Worm (Caenorhabditis elegans) whole organism, L2 larva: ENCODE measurements around the gene srg-56.
A peak's percentile ranks its signal among the peaks of the same experiment; 100 is the strongest.

ENCODE experiments used
- F13H6.1 ChIP-seq: sonication (generic microtip); optimal IDR thresholded peaks from 2 replicates; lab custom pipeline; 2016; ENCODE audit warnings: missing genetic modification characterization, missing compliant biosample characterization
- R02D3.7 ChIP-seq: fragments of 150-350 bp; optimal IDR thresholded peaks from 2 replicates; lab custom pipeline; 2014; ENCODE audit warnings: missing biosample characterization, missing genetic modification characterization
- Y55F3AM.14 ChIP-seq: fragments of 200-800 bp; sonication (Bioruptor generic); optimal IDR thresholded peaks from 2 replicates; lab custom pipeline; 2018; ENCODE audit warnings: mild to moderate bottlenecking, missing genetic modification characterization, missing compliant biosample characterization
- ZK546.5 ChIP-seq: sonication (generic microtip); optimal IDR thresholded peaks from 2 replicates; lab custom pipeline; 2017; ENCODE audit warnings: missing biosample characterization, missing genetic modification characterization
- alr-1 ChIP-seq: fragments of 150-350 bp; optimal IDR thresholded peaks from 2 replicates; lab custom pipeline; 2014; ENCODE audit warnings: missing biosample characterization, missing genetic modification characterization
- aly-2 ChIP-seq: fragments of 150-350 bp; optimal IDR thresholded peaks from 2 replicates; lab custom pipeline; 2014; ENCODE audit warnings: missing biosample characterization, missing genetic modification characterization
- blmp-1 ChIP-seq: sonication (generic microtip); optimal IDR thresholded peaks from 2 replicates; lab custom pipeline; 2017; ENCODE audit warnings: missing genetic modification characterization, mild to moderate bottlenecking, missing compliant biosample characterization, antibody characterized with exemption, moderate library complexity; ENCODE audit not compliant: insufficient read depth
- ceh-82 ChIP-seq: fragments of 150-350 bp; optimal IDR thresholded peaks from 2 replicates; lab custom pipeline; 2014; ENCODE audit warnings: missing biosample characterization, missing genetic modification characterization
- crh-2 ChIP-seq: sonication (generic microtip); optimal IDR thresholded peaks from 2 replicates; lab custom pipeline; 2017; ENCODE audit warnings: missing biosample characterization, missing genetic modification characterization
- dmd-4 ChIP-seq: sonication (generic microtip); optimal IDR thresholded peaks from 2 replicates; lab custom pipeline; 2017; ENCODE audit warnings: missing biosample characterization, missing genetic modification characterization
- elt-1 ChIP-seq: fragments of 150-350 bp; optimal IDR thresholded peaks from 2 replicates; lab custom pipeline; 2014; ENCODE audit warnings: missing biosample characterization, missing genetic modification characterization
- elt-3 ChIP-seq: sonication (generic microtip); optimal IDR thresholded peaks from 2 replicates; lab custom pipeline; 2017; ENCODE audit warnings: missing biosample characterization, missing genetic modification characterization
- fos-1 ChIP-seq: fragments of 150-350 bp; optimal IDR thresholded peaks from 2 replicates; lab custom pipeline; 2014; ENCODE audit warnings: missing biosample characterization, missing genetic modification characterization
- gmeb-1 ChIP-seq: fragments of 150-350 bp; optimal IDR thresholded peaks from 2 replicates; lab custom pipeline; 2014; ENCODE audit warnings: missing biosample characterization, missing genetic modification characterization
- lin-11 ChIP-seq: fragments of 150-350 bp; sonication (generic microtip); optimal IDR thresholded peaks from 2 replicates; lab custom pipeline; 2014; ENCODE audit warnings: missing biosample characterization, missing genetic modification characterization, inconsistent platforms, mixed read lengths
- lin-13 ChIP-seq: fragments of 150-350 bp; optimal IDR thresholded peaks from 2 replicates; lab custom pipeline; 2014; ENCODE audit warnings: missing biosample characterization, missing genetic modification reagents, missing genetic modification characterization
- lin-39 ChIP-seq: fragments of 150-350 bp; optimal IDR thresholded peaks from 2 replicates; lab custom pipeline; 2014; ENCODE audit warnings: missing biosample characterization, missing genetic modification reagents, missing genetic modification characterization
- lsy-2 ChIP-seq, 2 experiments: fragments of 150-350 bp in 1 of 2; sonication (generic microtip) in 1 of 2; optimal IDR thresholded peaks; 2 replicates each; lab custom pipeline; 2014 to 2017; ENCODE audit warnings: missing biosample characterization in 2 of 2, missing genetic modification characterization in 2 of 2
- mab-5 ChIP-seq: fragments of 150-350 bp; optimal IDR thresholded peaks from 2 replicates; lab custom pipeline; 2014; ENCODE audit warnings: missing biosample characterization, missing genetic modification characterization
- mbf-1 ChIP-seq: sonication (generic microtip); optimal IDR thresholded peaks from 2 replicates; lab custom pipeline; 2017; ENCODE audit warnings: missing biosample characterization, missing genetic modification characterization
- mdl-1 ChIP-seq, 2 experiments: fragments of 150-350 bp in 1 of 2; sonication (generic microtip) in 1 of 2; optimal IDR thresholded peaks; 2 replicates each; lab custom pipeline; 2017; ENCODE audit warnings: missing biosample characterization in 2 of 2, missing genetic modification characterization in 2 of 2
- nhr-11 ChIP-seq: fragments of 150-350 bp; optimal IDR thresholded peaks from 2 replicates; lab custom pipeline; 2014; ENCODE audit warnings: missing biosample characterization, missing genetic modification characterization
- nhr-129 ChIP-seq: fragments of 150-350 bp; optimal IDR thresholded peaks from 2 replicates; lab custom pipeline; 2014; ENCODE audit warnings: missing biosample characterization, missing genetic modification characterization
- nhr-21 ChIP-seq: fragments of 150-350 bp; optimal IDR thresholded peaks from 2 replicates; lab custom pipeline; 2014; ENCODE audit warnings: missing biosample characterization, missing genetic modification characterization
- nhr-237 ChIP-seq: fragments of 150-350 bp; optimal IDR thresholded peaks from 2 replicates; lab custom pipeline; 2014; ENCODE audit warnings: missing biosample characterization, missing genetic modification characterization
- nhr-77 ChIP-seq: fragments of 150-350 bp; optimal IDR thresholded peaks from 2 replicates; lab custom pipeline; 2014; ENCODE audit warnings: missing biosample characterization, missing genetic modification characterization
- skn-1 ChIP-seq: sonication (generic microtip); optimal IDR thresholded peaks from 2 replicates; lab custom pipeline; 2017; ENCODE audit warnings: missing biosample characterization, missing genetic modification characterization
- snpc-4 ChIP-seq: fragments of 150-350 bp; optimal IDR thresholded peaks from 2 replicates; lab custom pipeline; 2014; ENCODE audit warnings: missing biosample characterization, missing genetic modification characterization
- unc-39 ChIP-seq: fragments of 150-350 bp; optimal IDR thresholded peaks from 2 replicates; lab custom pipeline; 2014; ENCODE audit warnings: missing biosample characterization, missing genetic modification characterization
- unc-55 ChIP-seq: fragments of 150-350 bp; sonication (generic microtip); optimal IDR thresholded peaks from 3 replicates; lab custom pipeline; 2014; ENCODE audit warnings: missing biosample characterization, missing genetic modification reagents, missing genetic modification characterization
- unc-62 ChIP-seq: fragments of 150-350 bp; optimal IDR thresholded peaks from 2 replicates; lab custom pipeline; 2014; ENCODE audit warnings: missing biosample characterization, missing genetic modification reagents, missing genetic modification characterization
- zag-1 ChIP-seq: fragments of 150-350 bp; optimal IDR thresholded peaks from 2 replicates; lab custom pipeline; 2014; ENCODE audit warnings: missing biosample characterization, missing genetic modification characterization
- ztf-11 ChIP-seq: sonication (generic microtip); optimal IDR thresholded peaks from 2 replicates; lab custom pipeline; 2017; ENCODE audit warnings: missing biosample characterization, missing genetic modification characterization
- ztf-4 ChIP-seq: fragments of 150-350 bp; optimal IDR thresholded peaks from 2 replicates; lab custom pipeline; 2014; ENCODE audit warnings: missing biosample characterization, missing genetic modification characterization

The srg-56 gene

ce11 chrV:2767465-2767864 is 29.4 kb upstream of the srg-56 start, which contains the start of gene R05D8.9:
TSS of gene R05D8.9 (minus strand) at chrV:2767565.
- TF ChIP-seq lin-11, result no peak
- no peak for TF ChIP-seq lin-39
- no peak for TF ChIP-seq crh-2 (tag; lab: Kevin White, UChicago)
- TF ChIP-seq skn-1 (tag; lab: Kevin White, UChicago), result no peak
- no peak for TF ChIP-seq dmd-4 (tag; lab: Kevin White, UChicago)
- TF ChIP-seq unc-62, result no peak

DNA sequence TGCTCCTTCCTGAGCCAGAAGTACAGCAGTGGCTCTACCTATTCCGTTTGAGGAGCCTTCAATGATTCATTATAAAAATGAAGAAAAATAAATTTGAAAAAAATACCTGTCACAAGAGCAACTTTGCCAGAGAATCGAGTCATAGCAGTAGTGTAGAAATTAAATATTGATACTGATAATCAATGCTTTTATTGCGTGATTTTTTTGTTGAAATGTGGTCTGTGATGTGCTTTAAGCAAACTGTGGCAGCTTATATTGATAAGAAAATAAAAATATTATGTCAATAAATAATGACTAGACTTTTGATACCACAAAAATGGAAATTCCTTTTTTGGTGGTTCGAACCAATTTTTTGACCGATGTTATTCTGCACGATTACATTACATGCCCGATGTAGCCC is 27.0 kb upstream of the srg-56 start, which contains the start of gene dhs-14:
Gene dhs-14, minus strand, starts transcription at position 149 of the 400 bp plus-strand sequence.
- TF ChIP-seq fos-1 (tag; lab: Kevin White, UChicago) (peak; percentile 69), aly-2 (tag; lab: Kevin White, UChicago) (no peak)

- TF ChIP-seq gmeb-1 (tag; lab: Kevin White, UChicago) (no peak), nhr-11 (tag; lab: Kevin White, UChicago) (no peak), ztf-11 (tag; lab: Kevin White, UChicago) (no peak), mab-5 (tag; lab: Kevin White, UChicago) (no peak), mbf-1 (tag; lab: Kevin White, UChicago) (no peak), dmd-4 (tag; lab: Kevin White, UChicago) (no peak), lin-11 (no peak), nhr-77 (tag; lab: Kevin White, UChicago) (no peak), elt-3 (no peak), lin-13 (GFP tag; lab: Kevin White, UChicago) (no peak), snpc-4 (tag; lab: Kevin White, UChicago) (no peak), alr-1 (tag; lab: Kevin White, UChicago) (no peak)
Measured at ce11 chrV:2763105-2763504, 25.0 kb upstream of the srg-56 start, which contains the start of gene R05D8.7. TSS of gene R05D8.7 (minus strand) at chrV:2763208.

DNA sequence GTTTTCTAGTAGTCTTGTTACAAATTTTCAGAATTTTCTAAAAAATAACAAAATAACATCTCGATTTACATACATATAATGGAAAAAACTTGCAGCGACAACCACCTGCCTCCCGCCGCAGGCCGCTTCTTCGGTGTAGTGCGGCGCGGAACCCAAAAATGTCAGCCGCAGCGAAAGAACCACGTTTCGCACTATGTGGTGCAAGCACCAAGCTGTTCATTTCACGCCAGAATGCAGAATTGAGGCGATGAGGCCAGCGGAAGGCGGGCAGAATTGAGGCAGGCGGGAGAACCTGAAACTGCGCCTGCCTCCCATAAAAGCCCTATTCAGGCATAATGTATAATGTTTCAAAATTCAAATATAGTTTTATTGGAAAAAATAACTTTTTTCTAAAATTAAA is 23.4 kb upstream of the srg-56 start:
- no peak for TF ChIP-seq zag-1 (tag; lab: Kevin White, UChicago)
- TF ChIP-seq F13H6.1, result no peak

DNA sequence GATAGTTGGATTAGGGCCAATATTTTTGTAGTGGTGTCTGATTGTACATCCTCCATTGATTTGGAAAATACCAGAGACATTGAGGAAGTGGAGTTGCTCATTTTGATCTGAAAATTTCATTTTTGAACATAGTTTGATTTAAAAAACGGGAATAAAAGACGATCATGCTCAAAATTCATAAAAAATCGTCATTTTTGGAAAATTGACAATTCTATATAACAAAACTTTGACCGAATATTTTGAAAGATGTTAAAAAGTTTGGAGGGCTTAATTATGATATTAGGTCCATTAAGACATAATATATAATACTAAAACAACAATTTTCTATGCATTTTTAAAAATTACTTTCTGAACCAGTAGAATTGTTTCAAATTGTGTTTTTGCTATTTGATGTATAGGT is 21.4 kb upstream of the srg-56 start, which contains the start of gene srg-58:
Gene srg-58, minus strand, starts transcription at position 101 of the 400 bp plus-strand sequence.
- TF ChIP-seq ztf-4 (no peak), elt-1 (tag; lab: Kevin White, UChicago) (no peak), Y55F3AM.14 (GFP tag; lab: Kevin White, UChicago) (no peak), unc-55 (no peak), crh-2 (tag; lab: Kevin White, UChicago) (no peak), fos-1 (tag; lab: Kevin White, UChicago) (no peak), nhr-21 (no peak), nhr-129 (no peak), unc-39 (tag; lab: Kevin White, UChicago) (no peak), mdl-1 (tag; optimal IDR thresholded peaks at IDR 0.05; lab: Kevin White, UChicago) (no peak), zag-1 (tag; lab: Kevin White, UChicago) (no peak), nhr-77 (tag; lab: Kevin White, UChicago) (no peak), nhr-237 (no peak), ztf-11 (tag; lab: Kevin White, UChicago) (no peak), lsy-2 (tag; optimal IDR thresholded peaks at IDR 0.05; lab: Kevin White, UChicago) (no peak), blmp-1 (tag; lab: Kevin White, UChicago) (no peak), gmeb-1 (tag; lab: Kevin White, UChicago) (no peak), aly-2 (tag; lab: Kevin White, UChicago) (no peak)

DNA sequence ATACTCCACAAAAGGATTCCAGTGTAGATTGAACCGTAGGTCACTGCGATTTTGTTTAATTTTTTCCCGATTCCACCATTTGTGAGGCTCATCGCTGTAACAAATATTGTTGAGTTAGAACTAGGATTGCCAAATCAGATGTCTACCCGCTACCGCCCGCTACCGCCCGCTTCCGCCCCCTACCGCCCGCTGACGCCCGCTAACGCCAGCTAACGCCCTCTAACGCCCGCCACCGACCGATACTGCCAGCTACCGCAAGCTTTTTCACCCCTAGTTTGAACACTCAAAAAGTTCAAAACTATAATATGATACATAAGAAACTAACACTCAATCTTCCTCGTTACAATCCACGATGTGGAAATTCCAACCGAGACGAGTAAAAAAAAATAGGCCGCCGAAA is 20.4 kb upstream of the srg-56 start:
- TF ChIP-seq ZK546.5 (no peak), nhr-11 (tag; lab: Kevin White, UChicago) (no peak), aly-2 (tag; lab: Kevin White, UChicago) (no peak), R02D3.7 (no peak), lsy-2 (tag; optimal IDR thresholded peaks at IDR 0.05; lab: Kevin White, UChicago) (no peak), ztf-4 (no peak), ceh-82 (tag; lab: Kevin White, UChicago) (no peak), nhr-77 (tag; lab: Kevin White, UChicago) (no peak), elt-3 (no peak)
- TF ChIP-seq, all 48 proteins: peak for 0
